Worm (Caenorhabditis elegans): Measurements from ENCODE around the gene egg-1.

DNA sequence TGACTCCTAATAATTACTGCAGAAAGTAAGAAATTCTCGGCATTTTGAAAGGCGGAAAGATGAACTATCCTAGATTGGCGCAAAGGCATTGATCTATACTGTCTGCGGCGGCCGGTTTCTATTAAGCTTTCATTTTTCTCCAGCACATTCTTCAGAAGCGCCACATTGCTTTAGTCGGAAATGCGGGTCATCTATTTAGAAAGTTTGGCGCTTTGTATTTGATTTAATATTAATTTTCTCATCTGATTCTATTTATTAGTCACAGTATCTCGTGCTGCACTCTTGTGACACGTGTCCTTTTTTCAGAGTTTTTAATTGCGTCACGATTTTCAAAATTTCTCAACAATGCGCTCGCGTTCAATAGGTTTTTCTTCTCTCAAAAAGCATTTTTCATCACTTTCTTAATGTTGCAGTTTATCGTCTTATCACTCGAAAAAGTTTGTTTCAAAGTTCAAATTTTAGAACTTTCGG lies 13.0 kb upstream of the egg-1 start:
- TF ChIP-seq unc-130 (GFP tag; optimal IDR thresholded peaks at IDR 0.05) (no peak), ceh-40 (GFP tag; IDR thresholded peaks at IDR 0.05) (no peak), him-1 (tag; optimal IDR thresholded peaks at IDR 0.05) (no peak), nhr-90 (tag; optimal IDR thresholded peaks at IDR 0.05) (no peak), hsf-1 (GFP tag; IDR thresholded peaks at IDR 0.05) (no peak), ama-1 (optimal IDR thresholded peaks at IDR 0.05) (no peak), ama-1 (GFP tag; optimal IDR thresholded peaks at IDR 0.05) (no peak)
